Fruit fly (Drosophila melanogaster) S2 (cell line): ENCODE data around the gene CG7945.

Experiments
- CG8478 ChIP-seq: fragments of >200 bp; optimal IDR thresholded peaks from 2 replicates; lab custom pipeline; 2018
- CTCF ChIP-seq, 2 experiments: fragments of >200 bp; optimal IDR thresholded peaks; 2 replicates each; lab custom pipeline; 2018

Gene CG7945

dm6 chr3L:15543049-15543448, 19.1 kb upstream of the CG7945 start:
- TF ChIP-seq CG8478 (lab: Kevin White, UChicago), result no peak
- TF ChIP-seq CTCF (optimal IDR thresholded peaks at IDR 0.05; lab: Kevin White, UChicago), result no peak

- TF ChIP-seq CG8478 (lab: Kevin White, UChicago) (no peak), CTCF (optimal IDR thresholded peaks at IDR 0.05; lab: Kevin White, UChicago) (no peak)
Measured at dm6 chr3L:15541281-15541680, 17.3 kb upstream of the CG7945 start.

- TF ChIP-seq CTCF (optimal IDR thresholded peaks at IDR 0.05; lab: Kevin White, UChicago) (no peak), CG8478 (lab: Kevin White, UChicago) (no peak)
Measured at dm6 chr3L:15540682-15541081, 16.7 kb upstream of the CG7945 start.

dm6 chr3L:15539903-15540409, 16.0 kb upstream of the CG7945 start:
- TF ChIP-seq CG8478 (lab: Kevin White, UChicago) (no peak), CTCF (optimal IDR thresholded peaks at IDR 0.05; lab: Kevin White, UChicago) (no peak)

dm6 chr3L:15538582-15539490, 14.9 kb upstream of the CG7945 start:
- TF ChIP-seq CG8478 (lab: Kevin White, UChicago) (no peak), CTCF (optimal IDR thresholded peaks at IDR 0.05; lab: Kevin White, UChicago) (no peak)

- TF ChIP-seq CTCF (optimal IDR thresholded peaks at IDR 0.05; lab: Kevin White, UChicago), result no peak
- TF ChIP-seq CG8478 (lab: Kevin White, UChicago), result no peak
Measured at dm6 chr3L:15537916-15538581, 14.1 kb upstream of the CG7945 start.

dm6 chr3L:15536550-15536949, 12.6 kb upstream of the CG7945 start:
- TF ChIP-seq CTCF (optimal IDR thresholded peaks at IDR 0.05; lab: Kevin White, UChicago), result no peak
- TF ChIP-seq CG8478 (lab: Kevin White, UChicago), result no peak

- TF ChIP-seq CTCF (optimal IDR thresholded peaks at IDR 0.05; lab: Kevin White, UChicago), result no peak
- no peak for TF ChIP-seq CG8478 (lab: Kevin White, UChicago)
Measured at dm6 chr3L:15535800-15536225, 11.9 kb upstream of the CG7945 start.

dm6 chr3L:15535228-15535598, 11.3 kb upstream of the CG7945 start, which contains the start of gene CrebA:
CrebA (plus strand) TSS chr3L:15535395.
- TF ChIP-seq CTCF (optimal IDR thresholded peaks at IDR 0.05; lab: Kevin White, UChicago), result no peak
- TF ChIP-seq CG8478 (lab: Kevin White, UChicago), result no peak

- no peak for TF ChIP-seq CTCF (optimal IDR thresholded peaks at IDR 0.05; lab: Kevin White, UChicago)
- no peak for TF ChIP-seq CG8478 (lab: Kevin White, UChicago)
Measured at dm6 chr3L:15534274-15535227, 10.6 kb upstream of the CG7945 start.

- TF ChIP-seq CTCF (optimal IDR thresholded peaks at IDR 0.05; lab: Kevin White, UChicago), result no peak
- no peak for TF ChIP-seq CG8478 (lab: Kevin White, UChicago)
Measured at dm6 chr3L:15533402-15534129, 9.6 kb upstream of the CG7945 start.

dm6 chr3L:15532368-15533030, 8.6 kb upstream of the CG7945 start:
- TF ChIP-seq CTCF (optimal IDR thresholded peaks at IDR 0.05; lab: Kevin White, UChicago) (no peak), CG8478 (lab: Kevin White, UChicago) (no peak)
